Worm (Caenorhabditis elegans): ENCODE measurements around the gene fbxb-22.

Gene fbxb-22

ce11 chrIII:11902782-11903181 lies 19.2 kb upstream of the fbxb-22 start:
- TF ChIP-seq hmbx-1 (tag; optimal IDR thresholded peaks at IDR 0.05): no peak
- no peak for TF ChIP-seq ets-7 (tag; optimal IDR thresholded peaks at IDR 0.05)
- no peak for TF ChIP-seq ama-1 (optimal IDR thresholded peaks at IDR 0.05)
- no peak for TF ChIP-seq sea-1 (GFP tag; conservative IDR thresholded peaks at IDR 0.05)
- no peak for TF ChIP-seq tbx-11 (GFP tag; IDR thresholded peaks at IDR 0.05)
- no peak for TF ChIP-seq flt-1 (GFP tag; IDR thresholded peaks at IDR 0.05)

- TF ChIP-seq hmbx-1 (tag; optimal IDR thresholded peaks at IDR 0.05): no peak
- no peak for TF ChIP-seq ceh-36 (tag; optimal IDR thresholded peaks at IDR 0.05)
- no peak for TF ChIP-seq hmg-4 (GFP tag; optimal IDR thresholded peaks at IDR 0.05)
- no peak for TF ChIP-seq hnd-1 (tag; optimal IDR thresholded peaks at IDR 0.05)
- TF ChIP-seq flt-1 (GFP tag; IDR thresholded peaks at IDR 0.05): no peak
- no peak for TF ChIP-seq ama-1 (optimal IDR thresholded peaks at IDR 0.05)
- TF ChIP-seq pes-1 (GFP tag; IDR thresholded peaks at IDR 0.05): no peak
- TF ChIP-seq tra-4 (tag; optimal IDR thresholded peaks at IDR 0.05): no peak
These were observed 16.5 kb upstream of the fbxb-22 start for ce11 chrIII:11900022-11900421.

ce11 chrIII:11898169-11898568 lies 14.6 kb upstream of the fbxb-22 start, which contains the start of gene tsen-2:
Gene tsen-2, minus strand, starts transcription at chrIII:11898269.
- TF ChIP-seq aly-1 (tag; optimal IDR thresholded peaks at IDR 0.05) (no peak), tra-4 (tag; optimal IDR thresholded peaks at IDR 0.05) (no peak), ets-7 (tag; optimal IDR thresholded peaks at IDR 0.05) (no peak), ceh-13 (GFP tag; optimal IDR thresholded peaks at IDR 0.05) (no peak), sea-1 (GFP tag; conservative IDR thresholded peaks at IDR 0.05) (no peak), hnd-1 (tag; optimal IDR thresholded peaks at IDR 0.05) (no peak), ceh-36 (tag; optimal IDR thresholded peaks at IDR 0.05) (no peak), F13C5.2 (tag; optimal IDR thresholded peaks at IDR 0.05) (no peak), pes-1 (GFP tag; IDR thresholded peaks at IDR 0.05) (no peak), hmg-4 (GFP tag; optimal IDR thresholded peaks at IDR 0.05) (no peak), scrt-1 (GFP tag; IDR thresholded peaks at IDR 0.05) (no peak), flt-1 (GFP tag; IDR thresholded peaks at IDR 0.05) (no peak), tbx-37 (GFP tag; conservative IDR thresholded peaks at IDR 0.05) (no peak), B0310.2 (tag; optimal IDR thresholded peaks at IDR 0.05) (no peak), hmbx-1 (tag; optimal IDR thresholded peaks at IDR 0.05) (no peak), tbx-11 (GFP tag; IDR thresholded peaks at IDR 0.05) (no peak), ama-1 (optimal IDR thresholded peaks at IDR 0.05) (no peak)

ce11 chrIII:11896652-11897051 lies 13.1 kb upstream of the fbxb-22 start:
- TF ChIP-seq ceh-13 (GFP tag; optimal IDR thresholded peaks at IDR 0.05): no peak
- no peak for TF ChIP-seq ceh-36 (tag; optimal IDR thresholded peaks at IDR 0.05)
- TF ChIP-seq pes-1 (GFP tag; IDR thresholded peaks at IDR 0.05): no peak
- no peak for TF ChIP-seq hmbx-1 (tag; optimal IDR thresholded peaks at IDR 0.05)
- no peak for TF ChIP-seq tbx-37 (GFP tag; conservative IDR thresholded peaks at IDR 0.05)
- TF ChIP-seq aly-1 (tag; optimal IDR thresholded peaks at IDR 0.05): no peak

- TF ChIP-seq ets-7 (tag; optimal IDR thresholded peaks at IDR 0.05) (no peak), ceh-36 (tag; optimal IDR thresholded peaks at IDR 0.05) (no peak), pes-1 (GFP tag; IDR thresholded peaks at IDR 0.05) (no peak), tra-4 (tag; optimal IDR thresholded peaks at IDR 0.05) (no peak), flt-1 (GFP tag; IDR thresholded peaks at IDR 0.05) (no peak), aly-1 (tag; optimal IDR thresholded peaks at IDR 0.05) (no peak), B0310.2 (tag; optimal IDR thresholded peaks at IDR 0.05) (no peak), hmbx-1 (tag; optimal IDR thresholded peaks at IDR 0.05) (no peak), hmg-4 (GFP tag; optimal IDR thresholded peaks at IDR 0.05) (no peak), ama-1 (optimal IDR thresholded peaks at IDR 0.05) (no peak), ceh-13 (GFP tag; optimal IDR thresholded peaks at IDR 0.05) (no peak), scrt-1 (GFP tag; IDR thresholded peaks at IDR 0.05) (no peak), tbx-37 (GFP tag; conservative IDR thresholded peaks at IDR 0.05) (no peak), tbx-11 (GFP tag; IDR thresholded peaks at IDR 0.05) (no peak)
These were observed 11.9 kb upstream of the fbxb-22 start for ce11 chrIII:11895504-11895903.

ce11 chrIII:11892939-11893338 lies 9.4 kb upstream of the fbxb-22 start, which contains the start of gene Y56A3A.41:
Gene Y56A3A.41, minus strand, starts transcription at chrIII:11893039.
- TF ChIP-seq F13C5.2 (tag; optimal IDR thresholded peaks at IDR 0.05) (no peak), sea-1 (GFP tag; conservative IDR thresholded peaks at IDR 0.05) (no peak), B0310.2 (tag; optimal IDR thresholded peaks at IDR 0.05) (no peak), hmg-4 (GFP tag; optimal IDR thresholded peaks at IDR 0.05) (no peak), aly-1 (tag; optimal IDR thresholded peaks at IDR 0.05) (no peak), ceh-36 (tag; optimal IDR thresholded peaks at IDR 0.05) (no peak), hnd-1 (tag; optimal IDR thresholded peaks at IDR 0.05) (no peak), hmbx-1 (tag; optimal IDR thresholded peaks at IDR 0.05) (no peak), ama-1 (optimal IDR thresholded peaks at IDR 0.05) (no peak), pes-1 (GFP tag; IDR thresholded peaks at IDR 0.05) (no peak), scrt-1 (GFP tag; IDR thresholded peaks at IDR 0.05) (no peak)

- TF ChIP-seq hmbx-1 (tag; optimal IDR thresholded peaks at IDR 0.05) (no peak), tbx-11 (GFP tag; IDR thresholded peaks at IDR 0.05) (no peak), sea-1 (GFP tag; conservative IDR thresholded peaks at IDR 0.05) (no peak), hmg-4 (GFP tag; optimal IDR thresholded peaks at IDR 0.05) (no peak), ceh-13 (GFP tag; optimal IDR thresholded peaks at IDR 0.05) (no peak), ceh-36 (tag; optimal IDR thresholded peaks at IDR 0.05) (no peak), ama-1 (optimal IDR thresholded peaks at IDR 0.05) (no peak), tbx-37 (GFP tag; conservative IDR thresholded peaks at IDR 0.05) (no peak), tra-4 (tag; optimal IDR thresholded peaks at IDR 0.05) (no peak), hnd-1 (tag; optimal IDR thresholded peaks at IDR 0.05) (no peak)
These were observed 7.8 kb upstream of the fbxb-22 start, which contains the start of gene faah-5 for ce11 chrIII:11891335-11891734. Gene faah-5, minus strand, starts transcription at chrIII:11891435.

- no peak for TF ChIP-seq sea-1 (GFP tag; conservative IDR thresholded peaks at IDR 0.05)
These were observed 2.0 kb downstream of the fbxb-22 start for ce11 chrIII:11881549-11881948.
